Worm (Caenorhabditis elegans): ENCODE measurements around the gene kxd-1.

DNA sequence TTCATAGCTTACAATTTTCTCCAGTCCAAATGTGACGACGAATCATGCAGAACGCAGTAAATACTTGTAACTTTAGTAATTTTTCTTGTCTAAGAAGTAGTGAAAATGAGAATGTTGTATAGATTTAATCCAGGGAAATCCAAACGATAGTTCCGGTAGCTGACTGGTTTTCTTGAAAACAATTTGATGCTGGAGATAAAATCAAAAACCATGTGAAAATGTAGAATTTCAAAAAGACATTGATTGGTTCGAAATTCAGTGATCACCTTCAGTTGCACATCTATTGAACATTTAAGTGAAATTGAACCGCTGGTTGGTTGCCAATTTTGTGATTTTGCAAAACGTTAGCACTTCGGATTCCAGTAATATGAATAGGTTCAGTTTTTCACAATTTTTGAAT, 42.8 kb downstream of the kxd-1 start, which contains the start of gene C13A2.9:
- TF ChIP-seq odd-2 (tag; optimal IDR thresholded peaks at IDR 0.05) = no peak
- TF ChIP-seq pag-3 (tag; optimal IDR thresholded peaks at IDR 0.05; ENCODE audit: borderline replicate concordance) = no peak
- TF ChIP-seq sox-4 (tag; optimal IDR thresholded peaks at IDR 0.05) = no peak
- no peak for TF ChIP-seq lin-11 (tag; optimal IDR thresholded peaks at IDR 0.05)
- no peak for TF ChIP-seq elt-2 (tag; optimal IDR thresholded peaks at IDR 0.05)
- TF ChIP-seq unc-55 (GFP tag; optimal IDR thresholded peaks at IDR 0.05) = no peak
- no peak for TF ChIP-seq ahr-1 (tag; optimal IDR thresholded peaks at IDR 0.05)
- TF ChIP-seq unc-42 (tag; optimal IDR thresholded peaks at IDR 0.05) = no peak
- TF ChIP-seq hlh-30 (tag; optimal IDR thresholded peaks at IDR 0.05; ENCODE audit: insufficient read depth) = no peak
- TF ChIP-seq sdc-2 (tag; optimal IDR thresholded peaks at IDR 0.05) = no peak
- no peak for TF ChIP-seq C08G9.2 (tag; optimal IDR thresholded peaks at IDR 0.05)
- no peak for TF ChIP-seq nhr-11 (tag; optimal IDR thresholded peaks at IDR 0.05)
- TF ChIP-seq npax-4 (tag; optimal IDR thresholded peaks at IDR 0.05) = no peak
- no peak for TF ChIP-seq ama-1 (optimal IDR thresholded peaks at IDR 0.05)
